Fruit fly (Drosophila melanogaster): Measurements from ENCODE around the gene CG6431.

DNA sequence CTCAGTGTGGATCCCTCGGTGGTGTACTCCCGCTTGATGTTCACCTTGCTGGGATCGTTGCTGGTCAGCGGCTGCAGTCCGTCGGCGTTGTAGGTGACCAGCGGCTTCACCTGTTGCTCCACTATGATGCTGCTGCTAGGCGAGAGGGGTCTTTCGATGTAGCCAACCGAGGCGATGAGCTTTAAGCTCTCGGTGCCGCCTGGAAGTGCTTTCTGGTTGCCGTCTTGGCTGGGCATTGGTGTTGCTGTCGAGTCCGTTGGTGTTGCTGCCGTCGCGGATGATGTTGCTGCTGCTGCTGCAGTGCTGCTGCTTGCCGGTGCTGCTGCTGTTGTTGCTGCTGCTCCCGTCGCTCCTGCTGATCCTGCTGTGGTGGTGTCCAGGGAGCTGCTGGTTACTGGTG is 50.0 kb downstream of the CG6431 start:
- TF ChIP-seq insv (optimal IDR thresholded peaks at IDR 0.05) (no peak), psq (optimal IDR thresholded peaks at IDR 0.05) (no peak), ttk (optimal IDR thresholded peaks at IDR 0.05) (no peak), Sin3A (optimal IDR thresholded peaks at IDR 0.05) (no peak)

All from Kc167 (cell line).